Worm (Caenorhabditis elegans) whole organism, mixed stage, embryonic: ENCODE measurements around the gene C16C4.17.

Experiments used
- elt-1 ChIP-seq: sonication (generic microtip); optimal IDR thresholded peaks from 2 replicates; lab custom pipeline; 2017; ENCODE audit warnings: missing genetic modification characterization, mild to moderate bottlenecking, missing compliant biosample characterization, antibody characterized with exemption, moderate library complexity, borderline replicate concordance; ENCODE audit not compliant: insufficient read depth
- elt-3 ChIP-seq: fragments of 150-350 bp; optimal IDR thresholded peaks from 2 replicates; lab custom pipeline; 2014; ENCODE audit warnings: missing biosample characterization, missing genetic modification characterization
- lin-13 ChIP-seq: fragments of 150-350 bp; optimal IDR thresholded peaks from 2 replicates; lab custom pipeline; 2014; ENCODE audit warnings: missing biosample characterization, missing genetic modification characterization
- mls-2 ChIP-seq: sonication (generic microtip); optimal IDR thresholded peaks from 2 replicates; lab custom pipeline; 2016; ENCODE audit warnings: mild to moderate bottlenecking, missing genetic modification characterization, moderate library complexity, missing compliant biosample characterization
- nhr-2 ChIP-seq: fragments of 150-350 bp; optimal IDR thresholded peaks from 2 replicates; lab custom pipeline; 2014; ENCODE audit warnings: missing biosample characterization, missing genetic modification characterization
- nhr-237 ChIP-seq: fragments of 150-350 bp; optimal IDR thresholded peaks from 2 replicates; lab custom pipeline; 2014; ENCODE audit warnings: missing biosample characterization, missing genetic modification characterization
- nhr-28 ChIP-seq: fragments of 150-350 bp; optimal IDR thresholded peaks from 2 replicates; lab custom pipeline; 2014; ENCODE audit warnings: missing biosample characterization, missing genetic modification characterization
- nhr-76 ChIP-seq: sonication (generic microtip); optimal IDR thresholded peaks from 2 replicates; lab custom pipeline; 2017; ENCODE audit warnings: missing biosample characterization, missing genetic modification characterization
- snpc-4 ChIP-seq: fragments of 150-350 bp; optimal IDR thresholded peaks from 2 replicates; lab custom pipeline; 2014; ENCODE audit warnings: missing biosample characterization, missing genetic modification characterization
- sptf-1 ChIP-seq: sonication (generic microtip); optimal IDR thresholded peaks from 2 replicates; lab custom pipeline; 2017; ENCODE audit warnings: mild to moderate bottlenecking, missing genetic modification characterization, moderate library complexity, missing compliant biosample characterization
- unc-39 ChIP-seq: fragments of 150-350 bp; optimal IDR thresholded peaks from 2 replicates; lab custom pipeline; 2014; ENCODE audit warnings: missing biosample characterization, missing genetic modification characterization
- unc-62 ChIP-seq: fragments of 150-350 bp; optimal IDR thresholded peaks from 2 replicates; lab custom pipeline; 2014; ENCODE audit warnings: missing biosample characterization, missing genetic modification reagents, missing genetic modification characterization
- ztf-11 ChIP-seq: fragments of 150-350 bp; optimal IDR thresholded peaks from 2 replicates; lab custom pipeline; 2014; ENCODE audit warnings: missing biosample characterization, missing genetic modification characterization

- TF ChIP-seq snpc-4 (tag; lab: Kevin White, UChicago) (no peak), unc-62 (GFP tag; lab: Kevin White, UChicago) (no peak), elt-3 (no peak), elt-1 (tag; lab: Kevin White, UChicago) (no peak), unc-39 (tag; lab: Kevin White, UChicago) (no peak), nhr-76 (tag; lab: Kevin White, UChicago) (no peak), nhr-28 (tag; lab: Kevin White, UChicago) (no peak), sptf-1 (tag; lab: Kevin White, UChicago) (no peak), mls-2 (tag; lab: Kevin White, UChicago) (no peak), lin-13 (tag; lab: Kevin White, UChicago) (no peak), nhr-237 (tag; lab: Kevin White, UChicago) (no peak), ztf-11 (no peak), nhr-2 (tag; lab: Kevin White, UChicago) (no peak)
These were observed 48.4 kb downstream of the C16C4.17 start, which contains the start of gene math-31 for ce11 chrII:1912741-1913140.
